Fruit fly (Drosophila melanogaster) whole organism, embryonic: ENCODE results near the gene CG6511.

Source experiments
- Blimp-1 ChIP-seq: fragments of 200-800 bp; sonication (Bioruptor generic); optimal IDR thresholded peaks from 3 replicates; lab custom pipeline; 2018; ENCODE audit warnings: missing biosample characterization, missing genetic modification characterization, mild to moderate bottlenecking, moderate library complexity, missing genetic modification reagents
- BtbVII ChIP-seq: fragments of 200-800 bp; sonication (Bioruptor generic); optimal IDR thresholded peaks from 3 replicates; lab custom pipeline; 2017; ENCODE audit warnings: missing biosample characterization, mild to moderate bottlenecking, missing genetic modification characterization
- Bteb2 ChIP-seq: fragments of 200-800 bp; sonication (Bioruptor generic); optimal IDR thresholded peaks from 2 replicates; lab custom pipeline; 2016; ENCODE audit warnings: missing biosample characterization, missing genetic modification characterization
- CG10267 ChIP-seq: fragments of 200-800 bp; sonication (Bioruptor generic); optimal IDR thresholded peaks from 2 replicates; lab custom pipeline; 2018; ENCODE audit warnings: missing biosample characterization, mild to moderate bottlenecking, missing genetic modification characterization, moderate library complexity
- CG10543 ChIP-seq: fragments of 200-800 bp; sonication (Bioruptor generic); optimal IDR thresholded peaks from 3 replicates; lab custom pipeline; 2017; ENCODE audit warnings: missing biosample characterization, mild to moderate bottlenecking, missing genetic modification characterization, moderate library complexity
- CG11085 ChIP-seq: fragments of 200-800 bp; sonication (Bioruptor generic); IDR thresholded peaks from 2 replicates; pipeline ENCODE4 v1.3.6; 2022; ENCODE audit warnings: missing biosample characterization, missing genetic modification characterization
- CG11560 ChIP-seq: fragments of 200-800 bp; sonication (Bioruptor generic); IDR thresholded peaks from 3 replicates; pipeline ENCODE4 v1.3.6; 2022; ENCODE audit warnings: missing biosample characterization, missing genetic modification characterization
- CG13123 ChIP-seq: fragments of 200-800 bp; sonication (Bioruptor generic); optimal IDR thresholded peaks from 2 replicates; lab custom pipeline; 2016; ENCODE audit warnings: missing biosample characterization, missing genetic modification characterization
- CG13624 ChIP-seq: fragments of 200-800 bp; sonication (Bioruptor generic); optimal IDR thresholded peaks from 2 replicates; lab custom pipeline; 2016; ENCODE audit warnings: missing biosample characterization, missing genetic modification characterization
- CG15601 ChIP-seq: fragments of 200-800 bp; sonication (Bioruptor generic); optimal IDR thresholded peaks from 3 replicates; lab custom pipeline; 2019; ENCODE audit warnings: missing biosample characterization, mild to moderate bottlenecking, missing genetic modification characterization, moderate library complexity
- CG15696 ChIP-seq: fragments of 200-800 bp; sonication (Bioruptor generic); optimal IDR thresholded peaks from 2 replicates; lab custom pipeline; 2019; ENCODE audit warnings: missing biosample characterization, mild to moderate bottlenecking, missing genetic modification characterization, moderate library complexity
- CG16779 ChIP-seq: fragments of 200-800 bp; sonication (Bioruptor generic); IDR thresholded peaks from 2 replicates; pipeline ENCODE4 v1.3.6; 2022; ENCODE audit warnings: missing biosample characterization, missing genetic modification characterization
- CG18619 ChIP-seq: fragments of 200-800 bp; sonication (Bioruptor generic); optimal IDR thresholded peaks from 3 replicates; lab custom pipeline; 2017; ENCODE audit warnings: missing biosample characterization, mild to moderate bottlenecking, missing genetic modification characterization
- CG33557 ChIP-seq: fragments of 200-800 bp; sonication (Bioruptor generic); optimal IDR thresholded peaks from 2 replicates; lab custom pipeline; 2019; ENCODE audit warnings: missing biosample characterization, mild to moderate bottlenecking, missing genetic modification characterization, moderate library complexity
- CG3847 ChIP-seq: fragments of 200-800 bp; sonication (Bioruptor generic); IDR thresholded peaks from 2 replicates; pipeline ENCODE4 v1.3.6; 2022; ENCODE audit warnings: missing biosample characterization, missing genetic modification characterization
- CG3995 ChIP-seq: fragments of 200-800 bp; sonication (Bioruptor generic); optimal IDR thresholded peaks from 3 replicates; lab custom pipeline; 2016; ENCODE audit warnings: missing biosample characterization, missing genetic modification characterization
- CG4854 ChIP-seq: fragments of 200-800 bp; sonication (Bioruptor generic); optimal IDR thresholded peaks from 2 replicates; lab custom pipeline; 2016; ENCODE audit warnings: missing biosample characterization, missing genetic modification characterization, inconsistent platforms
- CG5180 ChIP-seq: fragments of 200-800 bp; sonication (Bioruptor generic); optimal IDR thresholded peaks from 3 replicates; lab custom pipeline; 2017; ENCODE audit warnings: missing biosample characterization, missing genetic modification characterization, mild to moderate bottlenecking, moderate library complexity, missing genetic modification reagents
- CG6813 ChIP-seq: fragments of 200-800 bp; sonication (Bioruptor generic); optimal IDR thresholded peaks from 2 replicates; lab custom pipeline; 2017; ENCODE audit warnings: missing biosample characterization, missing genetic modification characterization, mild to moderate bottlenecking, moderate library complexity, missing genetic modification reagents
- CG7745 ChIP-seq: fragments of 200-800 bp; sonication (Bioruptor generic); optimal IDR thresholded peaks from 2 replicates; lab custom pipeline; 2018; ENCODE audit warnings: missing biosample characterization, mild to moderate bottlenecking, missing genetic modification characterization, moderate library complexity
- CG7786 ChIP-seq: fragments of 200-800 bp; sonication (Bioruptor generic); optimal IDR thresholded peaks from 2 replicates; lab custom pipeline; 2016; ENCODE audit warnings: missing biosample characterization, missing genetic modification characterization
- CG7928 ChIP-seq: fragments of 200-800 bp; sonication (Bioruptor generic); optimal IDR thresholded peaks from 2 replicates; lab custom pipeline; 2017; ENCODE audit warnings: missing biosample characterization, mild to moderate bottlenecking, missing genetic modification characterization
- CG8281 ChIP-seq: fragments of 200-800 bp; sonication (Bioruptor generic); optimal IDR thresholded peaks from 2 replicates; lab custom pipeline; 2018; ENCODE audit warnings: missing biosample characterization, mild to moderate bottlenecking, missing genetic modification characterization, moderate library complexity
- CkIIα-i1 ChIP-seq: fragments of 200-800 bp; sonication (Bioruptor generic); IDR thresholded peaks from 2 replicates; pipeline ENCODE4 v1.3.6; 2022; ENCODE audit warnings: missing biosample characterization, missing genetic modification characterization
- Pdp1 ChIP-seq, 2 experiments: fragments of 200-800 bp; sonication (Bioruptor generic); optimal IDR thresholded peaks; 3 replicates each; lab custom pipeline; 2016; ENCODE audit warnings: missing biosample characterization in 2 of 2, missing genetic modification characterization in 2 of 2, mild to moderate bottlenecking in 1 of 2, moderate library complexity in 1 of 2
- Sox100B ChIP-seq: fragments of 200-800 bp; sonication (Bioruptor generic); optimal IDR thresholded peaks from 3 replicates; lab custom pipeline; 2018; ENCODE audit warnings: missing biosample characterization, mild to moderate bottlenecking, missing genetic modification characterization
- Vsx1 ChIP-seq: fragments of 200-800 bp; sonication (Bioruptor generic); optimal IDR thresholded peaks from 2 replicates; lab custom pipeline; 2017; ENCODE audit warnings: missing biosample characterization, mild to moderate bottlenecking, missing genetic modification characterization, missing genetic modification reagents
- ac ChIP-seq: fragments of 200-800 bp; sonication (Bioruptor generic); optimal IDR thresholded peaks from 3 replicates; lab custom pipeline; 2017; ENCODE audit warnings: missing biosample characterization, mild to moderate bottlenecking, missing genetic modification characterization
- ato ChIP-seq: fragments of 200-800 bp; sonication (Bioruptor generic); IDR thresholded peaks from 2 replicates; pipeline ENCODE4 v1.3.6; 2022; ENCODE audit warnings: missing biosample characterization, missing genetic modification characterization; ENCODE audit not compliant: partially characterized antibody
- az2 ChIP-seq: fragments of 200-800 bp; sonication (Bioruptor generic); optimal IDR thresholded peaks from 3 replicates; lab custom pipeline; 2016; ENCODE audit warnings: missing biosample characterization, missing genetic modification characterization
- cad ChIP-seq: fragments of >200 bp; optimal IDR thresholded peaks from 2 replicates; lab custom pipeline; 2017; ENCODE audit warnings: missing biosample characterization, missing genetic modification characterization
- en ChIP-seq: fragments of 200-800 bp; sonication (Bioruptor generic); optimal IDR thresholded peaks from 2 replicates; lab custom pipeline; 2016; ENCODE audit warnings: missing biosample characterization, missing genetic modification characterization
- exex ChIP-seq: fragments of 200-800 bp; sonication (Bioruptor generic); optimal IDR thresholded peaks from 4 replicates; lab custom pipeline; 2018; ENCODE audit warnings: missing biosample characterization, mild to moderate bottlenecking, missing genetic modification characterization, moderate library complexity
- fru ChIP-seq: fragments of >200 bp; optimal IDR thresholded peaks from 2 replicates; lab custom pipeline; 2017
- hbn ChIP-seq: fragments of 200-800 bp; sonication (Bioruptor generic); IDR thresholded peaks from 2 replicates; pipeline ENCODE4 v1.3.6; 2022; ENCODE audit warnings: missing biosample characterization, missing genetic modification characterization; ENCODE audit not compliant: partially characterized antibody
- inv ChIP-seq: fragments of 200-800 bp; sonication (Bioruptor generic); IDR thresholded peaks from 2 replicates; pipeline ENCODE4 v1.3.6; 2022; ENCODE audit warnings: missing biosample characterization, missing genetic modification characterization; ENCODE audit not compliant: partially characterized antibody
- kay ChIP-seq: fragments of 200-800 bp; sonication (Bioruptor generic); optimal IDR thresholded peaks from 2 replicates; lab custom pipeline; 2016; ENCODE audit warnings: missing biosample characterization, missing genetic modification characterization
- klu ChIP-seq: fragments of 200-800 bp; sonication (Bioruptor generic); IDR thresholded peaks from 2 replicates; pipeline ENCODE4 v1.3.6; 2022; ENCODE audit warnings: missing biosample characterization, missing genetic modification characterization
- kni ChIP-seq: fragments of 200-800 bp; sonication (Bioruptor generic); optimal IDR thresholded peaks from 3 replicates; lab custom pipeline; 2017; ENCODE audit warnings: mild to moderate bottlenecking, missing biosample characterization, missing genetic modification reagents, missing genetic modification characterization
- nerfin-2 ChIP-seq: fragments of 200-800 bp; sonication (Bioruptor generic); IDR thresholded peaks from 2 replicates; pipeline ENCODE4 v1.3.6; 2022; ENCODE audit warnings: missing biosample characterization, missing genetic modification characterization; ENCODE audit not compliant: partially characterized antibody
- pnt ChIP-seq: fragments of 200-800 bp; sonication (Bioruptor generic); optimal IDR thresholded peaks from 3 replicates; lab custom pipeline; 2016; ENCODE audit warnings: missing biosample characterization, missing genetic modification characterization
- slbo ChIP-seq: fragments of 200-800 bp; sonication (Bioruptor generic); IDR thresholded peaks from 2 replicates; pipeline ENCODE4 v1.3.6; 2022; ENCODE audit warnings: missing biosample characterization, missing genetic modification characterization
- slp2 ChIP-seq: fragments of 200-800 bp; sonication (Bioruptor generic); optimal IDR thresholded peaks from 2 replicates; lab custom pipeline; 2016; ENCODE audit warnings: missing biosample characterization, missing genetic modification characterization
- sna ChIP-seq: fragments of 200-800 bp; sonication (Bioruptor generic); IDR thresholded peaks from 2 replicates; pipeline ENCODE4 v1.3.6; 2022; ENCODE audit warnings: missing biosample characterization, missing genetic modification characterization; ENCODE audit not compliant: partially characterized antibody
- ssp ChIP-seq: fragments of 200-800 bp; sonication (Bioruptor generic); IDR thresholded peaks from 2 replicates; pipeline ENCODE4 v1.3.6; 2022; ENCODE audit warnings: missing biosample characterization, missing genetic modification characterization
- tap ChIP-seq: fragments of 200-800 bp; optimal IDR thresholded peaks from 3 replicates; lab custom pipeline; 2019; ENCODE audit warnings: missing biosample characterization, mild to moderate bottlenecking, missing genetic modification characterization, moderate library complexity
- trem ChIP-seq: fragments of 200-800 bp; optimal IDR thresholded peaks from 3 replicates; lab custom pipeline; 2019; ENCODE audit warnings: missing biosample characterization, mild to moderate bottlenecking, missing genetic modification characterization, moderate library complexity
- twi ChIP-seq: fragments of 200-800 bp; optimal IDR thresholded peaks from 2 replicates; lab custom pipeline; 2019; ENCODE audit warnings: missing biosample characterization, mild to moderate bottlenecking, missing genetic modification characterization, moderate library complexity
- tx ChIP-seq: fragments of 200-800 bp; sonication (Bioruptor generic); optimal IDR thresholded peaks from 2 replicates; lab custom pipeline; 2016; ENCODE audit warnings: missing biosample characterization, missing genetic modification characterization
- yki ChIP-seq: fragments of >200 bp; optimal IDR thresholded peaks from 3 replicates; lab custom pipeline; 2018
- zen2 ChIP-seq: fragments of 200-800 bp; sonication (Bioruptor generic); IDR thresholded peaks from 3 replicates; pipeline ENCODE4 v1.3.6; 2022; ENCODE audit warnings: missing biosample characterization, missing genetic modification characterization; ENCODE audit not compliant: partially characterized antibody

CG6511 gene

dm6 chr3L:8751262-8751661 is 30.1 kb downstream of the CG6511 start (continued):
- TF ChIP-seq BtbVII (GFP tag; lab: Kevin White, UChicago): no peak
- no peak for TF ChIP-seq kni (GFP tag; lab: Kevin White, UChicago)
- no peak for TF ChIP-seq CG11085 (GFP tag; lab: Robert Waterston, UW)
- TF ChIP-seq CG10267 (tag; lab: Kevin White, UChicago): peak; percentile 41
- TF ChIP-seq klu (GFP tag; lab: Robert Waterston, UW): no peak
- no peak for TF ChIP-seq CG4854 (GFP tag; lab: Kevin White, UChicago)
- TF ChIP-seq tap (tag; lab: Kevin White, UChicago): peak; percentile 25
- no peak for TF ChIP-seq inv (GFP tag; lab: Robert Waterston, UW)
- no peak for TF ChIP-seq Vsx1 (GFP tag; lab: Kevin White, UChicago)
- no peak for TF ChIP-seq CG7928 (GFP tag; lab: Kevin White, UChicago)
- peak; percentile 28; the same call in 1 of the 2 replicates for TF ChIP-seq slbo (GFP tag; lab: Robert Waterston, UW)
- TF ChIP-seq trem (tag; lab: Kevin White, UChicago): no peak
- TF ChIP-seq exex (tag; lab: Kevin White, UChicago): no peak
- peak; percentile 71 for TF ChIP-seq Blimp-1 (GFP tag; lab: Kevin White, UChicago)
- peak; percentile 34 for TF ChIP-seq CG5180 (GFP tag; lab: Kevin White, UChicago)
- TF ChIP-seq CG3995: no peak
- TF ChIP-seq CG13624: peak; percentile 8
- no peak for TF ChIP-seq CG15696 (tag; lab: Kevin White, UChicago)
- TF ChIP-seq CkIIα-i1 (GFP tag; lab: Robert Waterston, UW): no peak
- no peak for TF ChIP-seq Bteb2 (GFP tag; lab: Kevin White, UChicago)
- no peak for TF ChIP-seq CG7786 (GFP tag; lab: Kevin White, UChicago)
- TF ChIP-seq ato (GFP tag; lab: Robert Waterston, UW): no peak
- TF ChIP-seq Sox100B (GFP tag; lab: Kevin White, UChicago): peak; percentile 58
- peak; percentile 12 for TF ChIP-seq CG18619 (GFP tag; lab: Kevin White, UChicago)
- peak; percentile 61 for TF ChIP-seq az2
- peak; percentile 28 for TF ChIP-seq CG15601 (tag; lab: Kevin White, UChicago)
- no peak for TF ChIP-seq CG33557 (GFP tag; lab: Kevin White, UChicago)
- no peak for TF ChIP-seq ac (GFP tag; lab: Kevin White, UChicago)
- TF ChIP-seq cad: no peak
- TF ChIP-seq nerfin-2 (GFP tag; lab: Robert Waterston, UW): no peak
- TF ChIP-seq CG11560 (tag; lab: Robert Waterston, UW): 0 out of 3 replicates have a peak, but pooled peaks have one; percentile 50
- TF ChIP-seq CG6813 (GFP tag; lab: Kevin White, UChicago): peak; percentile 40
- TF ChIP-seq CG13123 (GFP tag; lab: Kevin White, UChicago): no peak
- TF ChIP-seq hbn: no peak
- no peak for TF ChIP-seq sna (GFP tag; lab: Robert Waterston, UW)
- TF ChIP-seq CG7745 (tag; lab: Kevin White, UChicago): no peak
- no peak for TF ChIP-seq zen2 (GFP tag; lab: Robert Waterston, UW)
- peak; percentile 4 for TF ChIP-seq CG8281 (tag; lab: Kevin White, UChicago)
- peak; percentile 44 for TF ChIP-seq ssp (GFP tag; lab: Robert Waterston, UW)
- no peak for TF ChIP-seq fru
- TF ChIP-seq yki (lab: Kevin White, UChicago): no peak
- TF ChIP-seq CG3847 (GFP tag; lab: Robert Waterston, UW): no peak
- TF ChIP-seq CG16779 (GFP tag; lab: Robert Waterston, UW): no peak
- TF ChIP-seq tx: no peak
- peak; percentile 17 to 33 for TF ChIP-seq Pdp1 (GFP tag; optimal IDR thresholded peaks at IDR 0.05; lab: Kevin White, UChicago)
- no peak for TF ChIP-seq en
- no peak for TF ChIP-seq slp2 (GFP tag; lab: Kevin White, UChicago)
- TF ChIP-seq CG10543: no peak
- TF ChIP-seq twi: no peak
- peak; percentile 54 for TF ChIP-seq pnt
- TF ChIP-seq kay: no peak
